Worm (Caenorhabditis elegans) whole organism, L2 larva: ENCODE data around the gene vab-9.
A peak's percentile ranks its signal among the peaks of the same experiment; 100 is the strongest.

Experiments
- C34F6.9 ChIP-seq: fragments of 150-350 bp; optimal IDR thresholded peaks from 2 replicates; lab custom pipeline; 2014; ENCODE audit warnings: missing biosample characterization, missing genetic modification characterization
- F13H6.1 ChIP-seq: sonication (generic microtip); optimal IDR thresholded peaks from 2 replicates; lab custom pipeline; 2016; ENCODE audit warnings: missing genetic modification characterization, missing compliant biosample characterization
- R02D3.7 ChIP-seq: fragments of 150-350 bp; optimal IDR thresholded peaks from 2 replicates; lab custom pipeline; 2014; ENCODE audit warnings: missing biosample characterization, missing genetic modification characterization
- alr-1 ChIP-seq: fragments of 150-350 bp; optimal IDR thresholded peaks from 2 replicates; lab custom pipeline; 2014; ENCODE audit warnings: missing biosample characterization, missing genetic modification characterization
- ama-1 ChIP-seq: fragments of 150-350 bp; optimal IDR thresholded peaks from 2 replicates; lab custom pipeline; 2018; ENCODE audit warnings: inconsistent platforms
- blmp-1 ChIP-seq: sonication (generic microtip); optimal IDR thresholded peaks from 2 replicates; lab custom pipeline; 2017; ENCODE audit warnings: missing genetic modification characterization, mild to moderate bottlenecking, missing compliant biosample characterization, antibody characterized with exemption, moderate library complexity; ENCODE audit not compliant: insufficient read depth
- ceh-16 ChIP-seq: fragments of 150-350 bp; optimal IDR thresholded peaks from 2 replicates; lab custom pipeline; 2014; ENCODE audit warnings: missing biosample characterization, missing genetic modification characterization
- ceh-82 ChIP-seq: fragments of 150-350 bp; optimal IDR thresholded peaks from 2 replicates; lab custom pipeline; 2014; ENCODE audit warnings: missing biosample characterization, missing genetic modification characterization
- crh-2 ChIP-seq: sonication (generic microtip); optimal IDR thresholded peaks from 2 replicates; lab custom pipeline; 2017; ENCODE audit warnings: missing biosample characterization, missing genetic modification characterization
- dmd-4 ChIP-seq: sonication (generic microtip); optimal IDR thresholded peaks from 2 replicates; lab custom pipeline; 2017; ENCODE audit warnings: missing biosample characterization, missing genetic modification characterization
- egl-27 ChIP-seq: sonication (generic microtip); optimal IDR thresholded peaks from 3 replicates; lab custom pipeline; 2017; ENCODE audit warnings: missing biosample characterization, missing genetic modification reagents, missing genetic modification characterization
- elt-1 ChIP-seq: fragments of 150-350 bp; optimal IDR thresholded peaks from 2 replicates; lab custom pipeline; 2014; ENCODE audit warnings: missing biosample characterization, missing genetic modification characterization
- elt-3 ChIP-seq: sonication (generic microtip); optimal IDR thresholded peaks from 2 replicates; lab custom pipeline; 2017; ENCODE audit warnings: missing biosample characterization, missing genetic modification characterization
- fos-1 ChIP-seq: fragments of 150-350 bp; optimal IDR thresholded peaks from 2 replicates; lab custom pipeline; 2014; ENCODE audit warnings: missing biosample characterization, missing genetic modification characterization
- gmeb-1 ChIP-seq: fragments of 150-350 bp; optimal IDR thresholded peaks from 2 replicates; lab custom pipeline; 2014; ENCODE audit warnings: missing biosample characterization, missing genetic modification characterization
- lin-11 ChIP-seq: fragments of 150-350 bp; sonication (generic microtip); optimal IDR thresholded peaks from 2 replicates; lab custom pipeline; 2014; ENCODE audit warnings: missing biosample characterization, missing genetic modification characterization, inconsistent platforms, mixed read lengths
- lin-13 ChIP-seq: fragments of 150-350 bp; optimal IDR thresholded peaks from 2 replicates; lab custom pipeline; 2014; ENCODE audit warnings: missing biosample characterization, missing genetic modification reagents, missing genetic modification characterization
- lin-39 ChIP-seq: fragments of 150-350 bp; optimal IDR thresholded peaks from 2 replicates; lab custom pipeline; 2014; ENCODE audit warnings: missing biosample characterization, missing genetic modification reagents, missing genetic modification characterization
- lsy-2 ChIP-seq, 2 experiments: fragments of 150-350 bp in 1 of 2; sonication (generic microtip) in 1 of 2; optimal IDR thresholded peaks; 2 replicates each; lab custom pipeline; 2014 to 2017; ENCODE audit warnings: missing biosample characterization in 2 of 2, missing genetic modification characterization in 2 of 2
- mab-5 ChIP-seq: fragments of 150-350 bp; optimal IDR thresholded peaks from 2 replicates; lab custom pipeline; 2014; ENCODE audit warnings: missing biosample characterization, missing genetic modification characterization
- mbf-1 ChIP-seq: sonication (generic microtip); optimal IDR thresholded peaks from 2 replicates; lab custom pipeline; 2017; ENCODE audit warnings: missing biosample characterization, missing genetic modification characterization
- mdl-1 ChIP-seq, 2 experiments: fragments of 150-350 bp in 1 of 2; sonication (generic microtip) in 1 of 2; optimal IDR thresholded peaks; 2 replicates each; lab custom pipeline; 2017; ENCODE audit warnings: missing biosample characterization in 2 of 2, missing genetic modification characterization in 2 of 2
- nhr-10 ChIP-seq: sonication (generic microtip); optimal IDR thresholded peaks from 2 replicates; lab custom pipeline; 2017; ENCODE audit warnings: missing biosample characterization, missing genetic modification characterization
- nhr-11 ChIP-seq: fragments of 150-350 bp; optimal IDR thresholded peaks from 2 replicates; lab custom pipeline; 2014; ENCODE audit warnings: missing biosample characterization, missing genetic modification characterization
- nhr-21 ChIP-seq: fragments of 150-350 bp; optimal IDR thresholded peaks from 2 replicates; lab custom pipeline; 2014; ENCODE audit warnings: missing biosample characterization, missing genetic modification characterization
- nhr-23 ChIP-seq: fragments of 150-350 bp; optimal IDR thresholded peaks from 2 replicates; lab custom pipeline; 2014; ENCODE audit warnings: missing biosample characterization, missing genetic modification reagents, missing genetic modification characterization
- nhr-237 ChIP-seq: fragments of 150-350 bp; optimal IDR thresholded peaks from 2 replicates; lab custom pipeline; 2014; ENCODE audit warnings: missing biosample characterization, missing genetic modification characterization
- nhr-25 ChIP-seq: fragments of 150-350 bp; sonication (generic microtip); optimal IDR thresholded peaks from 3 replicates; lab custom pipeline; 2014; ENCODE audit warnings: missing biosample characterization, missing genetic modification characterization
- nhr-6 ChIP-seq: fragments of 150-350 bp; optimal IDR thresholded peaks from 2 replicates; lab custom pipeline; 2014; ENCODE audit warnings: missing biosample characterization, missing genetic modification characterization
- nhr-77 ChIP-seq: fragments of 150-350 bp; optimal IDR thresholded peaks from 2 replicates; lab custom pipeline; 2014; ENCODE audit warnings: missing biosample characterization, missing genetic modification characterization
- sem-4 ChIP-seq: fragments of 150-350 bp; optimal IDR thresholded peaks from 2 replicates; lab custom pipeline; 2014; ENCODE audit warnings: missing biosample characterization, missing genetic modification reagents, missing genetic modification characterization
- sma-3 ChIP-seq: sonication (generic microtip); optimal IDR thresholded peaks from 2 replicates; lab custom pipeline; 2016; ENCODE audit warnings: missing genetic modification reagents, missing genetic modification characterization, missing compliant biosample characterization
- sma-9 ChIP-seq, 2 experiments: fragments of 150-350 bp in 1 of 2; sonication (generic microtip) in 1 of 2; optimal IDR thresholded peaks; 2 replicates each; lab custom pipeline; 2014 to 2016; ENCODE audit warnings: missing genetic modification characterization in 2 of 2, mild to moderate bottlenecking in 1 of 2, missing biosample characterization in 1 of 2, missing compliant biosample characterization in 1 of 2, missing genetic modification reagents in 1 of 2, moderate library complexity in 1 of 2
- snpc-4 ChIP-seq: fragments of 150-350 bp; optimal IDR thresholded peaks from 2 replicates; lab custom pipeline; 2014; ENCODE audit warnings: missing biosample characterization, missing genetic modification characterization
- unc-62 ChIP-seq: fragments of 150-350 bp; optimal IDR thresholded peaks from 2 replicates; lab custom pipeline; 2014; ENCODE audit warnings: missing biosample characterization, missing genetic modification reagents, missing genetic modification characterization
- zag-1 ChIP-seq: fragments of 150-350 bp; optimal IDR thresholded peaks from 2 replicates; lab custom pipeline; 2014; ENCODE audit warnings: missing biosample characterization, missing genetic modification characterization
- ztf-1 ChIP-seq: fragments of 200-800 bp; sonication (Bioruptor generic); conservative IDR thresholded peaks from 2 replicates; pipeline ENCODE4 v1.3.6; 2022; ENCODE audit warnings: missing genetic modification characterization, missing compliant biosample characterization
- ztf-11 ChIP-seq: sonication (generic microtip); optimal IDR thresholded peaks from 2 replicates; lab custom pipeline; 2017; ENCODE audit warnings: missing biosample characterization, missing genetic modification characterization
- ztf-4 ChIP-seq: fragments of 150-350 bp; optimal IDR thresholded peaks from 2 replicates; lab custom pipeline; 2014; ENCODE audit warnings: missing biosample characterization, missing genetic modification characterization

Gene vab-9

ce11 chrII:8627907-8628306 lies 9.6 kb downstream of the vab-9 start:
- TF ChIP-seq fos-1 (tag; lab: Kevin White, UChicago) (no peak), crh-2 (no peak), nhr-237 (tag; lab: Kevin White, UChicago) (no peak), mab-5 (tag; lab: Kevin White, UChicago) (no peak), zag-1 (no peak), snpc-4 (tag; lab: Kevin White, UChicago) (no peak), nhr-21 (tag; lab: Kevin White, UChicago) (no peak), ceh-82 (tag; lab: Kevin White, UChicago) (no peak), lin-39 (no peak), elt-1 (tag; lab: Kevin White, UChicago) (no peak), ceh-16 (tag; lab: Kevin White, UChicago) (no peak), nhr-10 (no peak), nhr-11 (tag; lab: Kevin White, UChicago) (no peak), nhr-25 (tag; lab: Kevin White, UChicago) (no peak), dmd-4 (no peak), nhr-23 (tag; lab: Kevin White, UChicago) (no peak), mdl-1 (tag; optimal IDR thresholded peaks at IDR 0.05; lab: Kevin White, UChicago) (no peak)

- TF ChIP-seq sem-4 (tag; lab: Kevin White, UChicago) (no peak), elt-3 (no peak), ceh-82 (tag; lab: Kevin White, UChicago) (no peak), nhr-21 (tag; lab: Kevin White, UChicago) (no peak), blmp-1 (tag; lab: Kevin White, UChicago) (no peak), alr-1 (tag; lab: Kevin White, UChicago) (no peak), R02D3.7 (no peak), ztf-11 (no peak), ztf-1 (no peak), lsy-2 (tag; optimal IDR thresholded peaks at IDR 0.05; lab: Kevin White, UChicago) (no peak), C34F6.9 (tag; lab: Kevin White, UChicago) (no peak), sma-9 (GFP tag; optimal IDR thresholded peaks at IDR 0.05; lab: Kevin White, UChicago) (no peak), sma-9 (tag; optimal IDR thresholded peaks at IDR 0.05; lab: Kevin White, UChicago) (no peak), ama-1 (no peak), nhr-11 (tag; lab: Kevin White, UChicago) (no peak), egl-27 (tag; lab: Kevin White, UChicago) (no peak), nhr-10 (no peak), unc-62 (GFP tag; lab: Kevin White, UChicago) (no peak), nhr-77 (tag; lab: Kevin White, UChicago) (no peak)
- TF ChIP-seq, all 48 proteins: peak for 0
Measured at ce11 chrII:8626598-8626997, 10.9 kb downstream of the vab-9 start.

- TF ChIP-seq R02D3.7 (no peak), sma-9 (GFP tag; optimal IDR thresholded peaks at IDR 0.05; lab: Kevin White, UChicago) (peak; percentile 1), sma-9 (tag; optimal IDR thresholded peaks at IDR 0.05; lab: Kevin White, UChicago) (no peak), gmeb-1 (tag; lab: Kevin White, UChicago) (peak; percentile 9), nhr-10 (no peak), fos-1 (tag; lab: Kevin White, UChicago) (peak; percentile 97), F13H6.1 (peak; percentile 5), crh-2 (peak; percentile 29)
Measured at ce11 chrII:8625163-8625562, 12.4 kb downstream of the vab-9 start, which contains the start of gene sptf-2. sptf-2 (plus strand) TSS chrII:8625459.

ce11 chrII:8623396-8623795 lies 14.1 kb downstream of the vab-9 start, which contains the start of gene T22C8.4:
T22C8.4 (minus strand) TSS chrII:8623496.
- TF ChIP-seq egl-27 (tag; lab: Kevin White, UChicago), result no peak
- no peak for TF ChIP-seq gmeb-1 (tag; lab: Kevin White, UChicago)
- TF ChIP-seq lin-13 (GFP tag; lab: Kevin White, UChicago), result no peak
- no peak for TF ChIP-seq unc-62 (GFP tag; lab: Kevin White, UChicago)
- TF ChIP-seq ztf-4 (tag; lab: Kevin White, UChicago), result no peak
- TF ChIP-seq sma-9 (GFP tag; optimal IDR thresholded peaks at IDR 0.05; lab: Kevin White, UChicago), result no peak
- TF ChIP-seq sma-9 (tag; optimal IDR thresholded peaks at IDR 0.05; lab: Kevin White, UChicago), result no peak
- TF ChIP-seq ceh-16 (tag; lab: Kevin White, UChicago), result no peak
- TF ChIP-seq lin-11 (tag; lab: Kevin White, UChicago), result no peak
- no peak for TF ChIP-seq mbf-1 (tag; lab: Kevin White, UChicago)
- no peak for TF ChIP-seq R02D3.7
- TF ChIP-seq nhr-6 (tag; lab: Kevin White, UChicago), result no peak
- TF ChIP-seq lin-39, result no peak
- TF ChIP-seq elt-1 (tag; lab: Kevin White, UChicago), result no peak
- no peak for TF ChIP-seq sma-3 (GFP tag; lab: Kevin White, UChicago)
- TF ChIP-seq dmd-4, result no peak
